Fruit fly (Drosophila melanogaster): ENCODE data around the gene cyc.

cyc gene

dm6 chr3L:19813075-19813903 is 2.4 kb downstream of the cyc start, which contains the start of gene Cyp305a1:
Cyp305a1 (minus strand) TSS chr3L:19813339.
- TF ChIP-seq CTCF (optimal IDR thresholded peaks at IDR 0.05) (no peak), CG8478 (optimal IDR thresholded peaks at IDR 0.05) (no peak)

dm6 chr3L:19812491-19812890 is 3.2 kb downstream of the cyc start:
- TF ChIP-seq CG8478 (optimal IDR thresholded peaks at IDR 0.05) (no peak), CTCF (optimal IDR thresholded peaks at IDR 0.05) (no peak)

- TF ChIP-seq CG8478 (optimal IDR thresholded peaks at IDR 0.05) (no peak), CTCF (optimal IDR thresholded peaks at IDR 0.05) (no peak)
Measured at dm6 chr3L:19807521-19807920, 8.2 kb downstream of the cyc start.

dm6 chr3L:19807103-19807502 is 8.6 kb downstream of the cyc start, which contains the start of the genes CG14104 and Kap-alpha1:
CG14104 (minus strand) TSS chr3L:19807199.
Kap-alpha1 (plus strand) TSS chr3L:19807232.
- TF ChIP-seq CG8478 (optimal IDR thresholded peaks at IDR 0.05): no peak
- no peak for TF ChIP-seq CTCF (optimal IDR thresholded peaks at IDR 0.05)

dm6 chr3L:19805895-19806294 is 9.8 kb downstream of the cyc start, which contains the start of gene CG34116:
CG34116 (minus strand) TSS chr3L:19806036.
- TF ChIP-seq CTCF (optimal IDR thresholded peaks at IDR 0.05) (no peak), CG8478 (optimal IDR thresholded peaks at IDR 0.05) (no peak)

- TF ChIP-seq CG8478 (optimal IDR thresholded peaks at IDR 0.05): no peak
- TF ChIP-seq CTCF (optimal IDR thresholded peaks at IDR 0.05): no peak
Measured at dm6 chr3L:19804908-19805307, 10.8 kb downstream of the cyc start, which contains the start of the genes TORIP and Ccdc58. TORIP (minus strand) TSS chr3L:19805080. Ccdc58 (plus strand) TSS chr3L:19805181.

dm6 chr3L:19801105-19801504 is 14.6 kb downstream of the cyc start, which contains the start of gene CG14102:
CG14102 (minus strand) TSS chr3L:19801291.
- TF ChIP-seq CTCF (optimal IDR thresholded peaks at IDR 0.05) (no peak), CG8478 (optimal IDR thresholded peaks at IDR 0.05) (no peak)

- TF ChIP-seq CG8478 (optimal IDR thresholded peaks at IDR 0.05) (no peak), CTCF (optimal IDR thresholded peaks at IDR 0.05) (no peak)
Measured at dm6 chr3L:19798978-19799377, 16.8 kb downstream of the cyc start, which contains the start of gene Ir76a. Ir76a (plus strand) TSS chr3L:19799278.

dm6 chr3L:19794203-19794802 is 21.4 kb downstream of the cyc start:
- TF ChIP-seq CG8478 (optimal IDR thresholded peaks at IDR 0.05) (no peak), CTCF (optimal IDR thresholded peaks at IDR 0.05) (no peak)

dm6 chr3L:19793438-19793998 is 22.2 kb downstream of the cyc start, which contains the start of the genes CG42637, Gyc76C and SREBP:
CG42637 (minus strand) TSS chr3L:19793569.
Gyc76C (minus strand) TSS chr3L:19793569.
SREBP (plus strand) TSS chr3L:19793935.
- peak; percentile 19 to 55 for TF ChIP-seq CTCF (optimal IDR thresholded peaks at IDR 0.05)
- TF ChIP-seq CG8478 (optimal IDR thresholded peaks at IDR 0.05): no peak

- TF ChIP-seq CTCF (optimal IDR thresholded peaks at IDR 0.05): no peak
- TF ChIP-seq CG8478 (optimal IDR thresholded peaks at IDR 0.05): no peak
Measured at dm6 chr3L:19792717-19793437, 22.9 kb downstream of the cyc start.

dm6 chr3L:19791688-19792073 is 24.1 kb downstream of the cyc start:
- TF ChIP-seq CTCF (optimal IDR thresholded peaks at IDR 0.05) (peak in 1 of 2 experiments; percentile 9), CG8478 (optimal IDR thresholded peaks at IDR 0.05) (no peak)

- TF ChIP-seq CTCF (optimal IDR thresholded peaks at IDR 0.05) (no peak), CG8478 (optimal IDR thresholded peaks at IDR 0.05) (no peak)
Measured at dm6 chr3L:19790929-19791687, 24.6 kb downstream of the cyc start.

- no peak for TF ChIP-seq CG8478 (optimal IDR thresholded peaks at IDR 0.05)
- no peak for TF ChIP-seq CTCF (optimal IDR thresholded peaks at IDR 0.05)
Measured at dm6 chr3L:19790564-19790928, 25.2 kb downstream of the cyc start.

All from S2 (cell line).